Worm (Caenorhabditis elegans) whole organism, L3 larva: ENCODE measurements around the gene lin-49.

ENCODE experiments used
- aly-2 ChIP-seq: fragments of 150-350 bp; optimal IDR thresholded peaks from 2 replicates; lab custom pipeline; 2014; ENCODE audit warnings: missing biosample characterization, missing genetic modification characterization
- ama-1 ChIP-seq: fragments of 150-350 bp; optimal IDR thresholded peaks from 2 replicates; lab custom pipeline; 2018
- egl-27 ChIP-seq: sonication (generic microtip); optimal IDR thresholded peaks from 4 replicates; lab custom pipeline; 2017; ENCODE audit warnings: missing biosample characterization, missing genetic modification reagents, missing genetic modification characterization
- fos-1 ChIP-seq: fragments of 150-350 bp; optimal IDR thresholded peaks from 2 replicates; lab custom pipeline; 2014; ENCODE audit warnings: missing biosample characterization, missing genetic modification characterization
- nhr-11 ChIP-seq: fragments of 150-350 bp; optimal IDR thresholded peaks from 2 replicates; lab custom pipeline; 2014; ENCODE audit warnings: missing biosample characterization, missing genetic modification characterization
- nhr-28 ChIP-seq: fragments of 150-350 bp; optimal IDR thresholded peaks from 2 replicates; lab custom pipeline; 2014; ENCODE audit warnings: missing biosample characterization, missing genetic modification characterization
- nhr-43 ChIP-seq: sonication (generic microtip); optimal IDR thresholded peaks from 2 replicates; lab custom pipeline; 2016; ENCODE audit warnings: mild to moderate bottlenecking, missing genetic modification characterization, missing compliant biosample characterization; ENCODE audit not compliant: poor library complexity, severe bottlenecking
- nhr-77 ChIP-seq: fragments of 150-350 bp; optimal IDR thresholded peaks from 2 replicates; lab custom pipeline; 2014; ENCODE audit warnings: missing biosample characterization, missing genetic modification characterization
- sea-2 ChIP-seq: fragments of 150-350 bp; sonication (generic microtip); optimal IDR thresholded peaks from 4 replicates; lab custom pipeline; 2014; ENCODE audit warnings: missing biosample characterization, missing genetic modification reagents, missing genetic modification characterization
- snpc-4 ChIP-seq: fragments of 150-350 bp; optimal IDR thresholded peaks from 2 replicates; lab custom pipeline; 2014; ENCODE audit warnings: missing biosample characterization, missing genetic modification characterization
- tbx-2 ChIP-seq: sonication (generic microtip); optimal IDR thresholded peaks from 2 replicates; lab custom pipeline; 2016; ENCODE audit warnings: mild to moderate bottlenecking, missing genetic modification characterization, missing compliant biosample characterization
- ztf-11 ChIP-seq: fragments of 150-350 bp; optimal IDR thresholded peaks from 2 replicates; lab custom pipeline; 2014; ENCODE audit warnings: missing biosample characterization, missing genetic modification characterization

DNA sequence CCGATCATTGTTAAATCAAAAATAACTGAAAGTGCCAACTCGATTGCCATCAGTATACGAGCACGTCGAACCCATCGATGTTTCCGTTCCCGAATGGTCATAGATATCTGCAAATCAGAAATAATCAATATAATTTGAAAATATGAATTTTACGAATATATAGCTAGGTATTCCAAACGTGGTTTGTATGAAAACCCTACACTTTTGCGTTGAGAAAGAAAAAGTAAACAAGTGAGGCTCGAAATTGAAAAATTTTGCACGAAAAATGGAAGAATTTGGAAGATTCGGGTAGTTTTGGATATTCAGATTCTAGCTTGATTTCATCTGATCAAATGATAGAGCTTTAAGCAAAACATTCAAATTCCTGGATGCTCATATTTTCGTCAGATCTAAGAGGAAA is 18.3 kb downstream of the lin-49 start, which contains the start of gene F42A9.9:
- TF ChIP-seq nhr-11 (no peak), tbx-2 (tag; lab: Kevin White, UChicago) (no peak), ama-1 (no peak), egl-27 (tag; lab: Kevin White, UChicago) (no peak), nhr-43 (no peak), aly-2 (no peak), sea-2 (GFP tag; lab: Kevin White, UChicago) (no peak), ztf-11 (tag; lab: Kevin White, UChicago) (no peak), nhr-77 (no peak), fos-1 (tag; lab: Kevin White, UChicago) (no peak), snpc-4 (tag; lab: Kevin White, UChicago) (no peak), nhr-28 (no peak)
